Worm (Caenorhabditis elegans) whole organism, early embryonic: Measurements from ENCODE around the gene sand-1.

ENCODE experiments used
- B0310.2 ChIP-seq: sonication (generic microtip); optimal IDR thresholded peaks from 2 replicates; lab custom pipeline; 2016; ENCODE audit warnings: mild to moderate bottlenecking, missing genetic modification characterization, missing compliant biosample characterization
- F13C5.2 ChIP-seq: sonication (generic microtip); optimal IDR thresholded peaks from 2 replicates; lab custom pipeline; 2017; ENCODE audit warnings: mild to moderate bottlenecking, missing genetic modification characterization, inconsistent platforms, missing compliant biosample characterization
- aly-1 ChIP-seq: sonication (generic microtip); optimal IDR thresholded peaks from 2 replicates; lab custom pipeline; 2016; ENCODE audit warnings: missing genetic modification characterization, missing compliant biosample characterization
- ama-1 ChIP-seq: fragments of 150-350 bp; optimal IDR thresholded peaks from 2 replicates; lab custom pipeline; 2014
- ceh-13 ChIP-seq: fragments of 200-800 bp; sonication (Bioruptor generic); optimal IDR thresholded peaks from 2 replicates; lab custom pipeline; 2018; ENCODE audit warnings: mild to moderate bottlenecking, missing genetic modification characterization, missing compliant biosample characterization
- ceh-36 ChIP-seq: sonication (generic microtip); optimal IDR thresholded peaks from 2 replicates; lab custom pipeline; 2016; ENCODE audit warnings: missing genetic modification characterization, inconsistent platforms, missing compliant biosample characterization
- ets-7 ChIP-seq: sonication (generic microtip); optimal IDR thresholded peaks from 2 replicates; lab custom pipeline; 2016; ENCODE audit warnings: missing genotype, missing genetic modification characterization, missing compliant biosample characterization
- flt-1 ChIP-seq: fragments of 200-800 bp; sonication (Bioruptor generic); IDR thresholded peaks from 2 replicates; pipeline ENCODE4 v1.3.6; 2022; ENCODE audit warnings: missing genetic modification characterization, missing compliant biosample characterization
- hmbx-1 ChIP-seq: sonication (generic microtip); optimal IDR thresholded peaks from 2 replicates; lab custom pipeline; 2016; ENCODE audit warnings: mild to moderate bottlenecking, missing genetic modification characterization, missing compliant biosample characterization
- hmg-4 ChIP-seq: fragments of 200-800 bp; sonication (Bioruptor generic); optimal IDR thresholded peaks from 2 replicates; lab custom pipeline; 2018; ENCODE audit warnings: mild to moderate bottlenecking, missing genetic modification characterization, missing compliant biosample characterization
- hnd-1 ChIP-seq: sonication (generic microtip); optimal IDR thresholded peaks from 2 replicates; lab custom pipeline; 2016; ENCODE audit warnings: missing genetic modification characterization, missing compliant biosample characterization
- pes-1 ChIP-seq: fragments of 200-800 bp; sonication (Bioruptor generic); IDR thresholded peaks from 2 replicates; pipeline ENCODE4 v1.3.6; 2022; ENCODE audit warnings: missing genetic modification reagents, missing genetic modification characterization, missing compliant biosample characterization
- scrt-1 ChIP-seq: fragments of 200-800 bp; sonication (Bioruptor generic); IDR thresholded peaks from 2 replicates; pipeline ENCODE4 v1.3.6; 2022; ENCODE audit warnings: missing genetic modification characterization, missing compliant biosample characterization
- sea-1 ChIP-seq: fragments of 200-800 bp; sonication (Bioruptor generic); conservative IDR thresholded peaks from 2 replicates; pipeline ENCODE4 v1.3.6; 2022; ENCODE audit warnings: missing genetic modification characterization, missing compliant biosample characterization
- tbx-11 ChIP-seq: fragments of 200-800 bp; sonication (Bioruptor generic); IDR thresholded peaks from 2 replicates; pipeline ENCODE4 v1.3.6; 2022; ENCODE audit warnings: missing genetic modification characterization, missing compliant biosample characterization
- tbx-37 ChIP-seq: fragments of 200-800 bp; sonication (Bioruptor generic); conservative IDR thresholded peaks from 2 replicates; pipeline ENCODE4 v1.3.6; 2022; ENCODE audit warnings: missing genetic modification reagents, missing genetic modification characterization, missing compliant biosample characterization
- tra-4 ChIP-seq: sonication (generic microtip); optimal IDR thresholded peaks from 2 replicates; lab custom pipeline; 2017; ENCODE audit warnings: missing genetic modification characterization, missing compliant biosample characterization

Gene sand-1

ce11 chrIV:5377062-5377461 lies 10.4 kb downstream of the sand-1 start, which contains the start of gene elo-5:
TSS of gene elo-5 (minus strand) at chrIV:5377117.
- TF ChIP-seq flt-1 (GFP tag; lab: Robert Waterston, UW) (no peak), hnd-1 (tag; lab: Kevin White, UChicago) (no peak), pes-1 (GFP tag; lab: Robert Waterston, UW) (no peak), B0310.2 (tag; lab: Kevin White, UChicago) (no peak), ceh-13 (GFP tag; lab: Kevin White, UChicago) (no peak), ets-7 (no peak), aly-1 (no peak), tbx-37 (GFP tag; lab: Robert Waterston, UW) (no peak), ceh-36 (no peak), hmg-4 (GFP tag; lab: Kevin White, UChicago) (no peak), F13C5.2 (tag; lab: Kevin White, UChicago) (no peak), scrt-1 (no peak), hmbx-1 (tag; lab: Kevin White, UChicago) (no peak)

ce11 chrIV:5380140-5380539 lies 13.5 kb downstream of the sand-1 start:
- no peak for TF ChIP-seq tbx-37 (GFP tag; lab: Robert Waterston, UW)
- no peak for TF ChIP-seq F13C5.2 (tag; lab: Kevin White, UChicago)
- no peak for TF ChIP-seq aly-1
- no peak for TF ChIP-seq ama-1 (lab: Kevin White, UChicago)
- no peak for TF ChIP-seq sea-1 (GFP tag; lab: Robert Waterston, UW)
- TF ChIP-seq hmg-4 (GFP tag; lab: Kevin White, UChicago): no peak
- no peak for TF ChIP-seq tra-4 (tag; lab: Kevin White, UChicago)
- TF ChIP-seq hnd-1 (tag; lab: Kevin White, UChicago): no peak
- TF ChIP-seq ets-7: no peak
- no peak for TF ChIP-seq scrt-1
- no peak for TF ChIP-seq hmbx-1 (tag; lab: Kevin White, UChicago)
- TF ChIP-seq tbx-11 (GFP tag; lab: Robert Waterston, UW): no peak
- TF ChIP-seq B0310.2 (tag; lab: Kevin White, UChicago): no peak
- TF ChIP-seq pes-1 (GFP tag; lab: Robert Waterston, UW): no peak
- no peak for TF ChIP-seq ceh-13 (GFP tag; lab: Kevin White, UChicago)
- TF ChIP-seq ceh-36: no peak
- no peak for TF ChIP-seq flt-1 (GFP tag; lab: Robert Waterston, UW)

ce11 chrIV:5381334-5381733 lies 14.7 kb downstream of the sand-1 start, which contains the start of gene F41H10.2:
TSS of gene F41H10.2 (plus strand) at chrIV:5381634.
- TF ChIP-seq hnd-1 (tag; lab: Kevin White, UChicago): no peak
- no peak for TF ChIP-seq tbx-37 (GFP tag; lab: Robert Waterston, UW)
- no peak for TF ChIP-seq ceh-36
- no peak for TF ChIP-seq F13C5.2 (tag; lab: Kevin White, UChicago)
- TF ChIP-seq ceh-13 (GFP tag; lab: Kevin White, UChicago): no peak
- TF ChIP-seq aly-1: no peak
- no peak for TF ChIP-seq flt-1 (GFP tag; lab: Robert Waterston, UW)
- TF ChIP-seq hmg-4 (GFP tag; lab: Kevin White, UChicago): no peak
- no peak for TF ChIP-seq ets-7
- no peak for TF ChIP-seq hmbx-1 (tag; lab: Kevin White, UChicago)
- TF ChIP-seq pes-1 (GFP tag; lab: Robert Waterston, UW): no peak
- TF ChIP-seq ama-1 (lab: Kevin White, UChicago): no peak
- no peak for TF ChIP-seq tra-4 (tag; lab: Kevin White, UChicago)
- no peak for TF ChIP-seq sea-1 (GFP tag; lab: Robert Waterston, UW)
- TF ChIP-seq B0310.2 (tag; lab: Kevin White, UChicago): no peak
- TF ChIP-seq scrt-1: no peak
- TF ChIP-seq tbx-11 (GFP tag; lab: Robert Waterston, UW): no peak

ce11 chrIV:5382609-5383008 lies 15.9 kb downstream of the sand-1 start, which contains the start of gene F41H10.1:
TSS of gene F41H10.1 (plus strand) at chrIV:5382909.
- TF ChIP-seq hmg-4 (GFP tag; lab: Kevin White, UChicago) (no peak), aly-1 (no peak), tbx-37 (GFP tag; lab: Robert Waterston, UW) (no peak), tra-4 (tag; lab: Kevin White, UChicago) (no peak), ets-7 (no peak), hmbx-1 (tag; lab: Kevin White, UChicago) (no peak), scrt-1 (no peak), sea-1 (GFP tag; lab: Robert Waterston, UW) (no peak)

- TF ChIP-seq pes-1 (GFP tag; lab: Robert Waterston, UW) (no peak), tbx-37 (GFP tag; lab: Robert Waterston, UW) (no peak), tbx-11 (GFP tag; lab: Robert Waterston, UW) (no peak), hmbx-1 (tag; lab: Kevin White, UChicago) (no peak)
Observed at ce11 chrIV:5385020-5385419, 18.4 kb downstream of the sand-1 start, which contains the start of gene F41H10.12. TSS of gene F41H10.12 (plus strand) at chrIV:5385320.

- TF ChIP-seq hmbx-1 (tag; lab: Kevin White, UChicago) (no peak), sea-1 (GFP tag; lab: Robert Waterston, UW) (no peak), ceh-13 (GFP tag; lab: Kevin White, UChicago) (no peak), F13C5.2 (tag; lab: Kevin White, UChicago) (no peak)
Observed at ce11 chrIV:5388477-5389065, 21.9 kb downstream of the sand-1 start, which contains the start of gene elo-6. TSS of gene elo-6 (minus strand) at chrIV:5388559.

- TF ChIP-seq F13C5.2 (tag; lab: Kevin White, UChicago): no peak
- no peak for TF ChIP-seq B0310.2 (tag; lab: Kevin White, UChicago)
- no peak for TF ChIP-seq sea-1 (GFP tag; lab: Robert Waterston, UW)
- no peak for TF ChIP-seq ets-7
- TF ChIP-seq hnd-1 (tag; lab: Kevin White, UChicago): no peak
- TF ChIP-seq tra-4 (tag; lab: Kevin White, UChicago): no peak
- no peak for TF ChIP-seq ama-1 (lab: Kevin White, UChicago)
- TF ChIP-seq aly-1: no peak
- TF ChIP-seq pes-1 (GFP tag; lab: Robert Waterston, UW): no peak
- no peak for TF ChIP-seq scrt-1
- no peak for TF ChIP-seq ceh-36
- TF ChIP-seq tbx-37 (GFP tag; lab: Robert Waterston, UW): no peak
- no peak for TF ChIP-seq flt-1 (GFP tag; lab: Robert Waterston, UW)
- TF ChIP-seq ceh-13 (GFP tag; lab: Kevin White, UChicago): no peak
- no peak for TF ChIP-seq hmg-4 (GFP tag; lab: Kevin White, UChicago)
- no peak for TF ChIP-seq hmbx-1 (tag; lab: Kevin White, UChicago)
- TF ChIP-seq tbx-11 (GFP tag; lab: Robert Waterston, UW): no peak
Observed at ce11 chrIV:5389951-5390350, 23.3 kb downstream of the sand-1 start.
